Worm (Caenorhabditis elegans) whole organism, late embryonic: ENCODE results near the gene srv-12.

ENCODE experiments used
- K02D7.2 ChIP-seq: sonication (generic microtip); optimal IDR thresholded peaks from 2 replicates; lab custom pipeline; 2017; ENCODE audit warnings: mild to moderate bottlenecking, missing genetic modification characterization, missing compliant biosample characterization
- K09A11.1 ChIP-seq: sonication (generic microtip); optimal IDR thresholded peaks from 2 replicates; lab custom pipeline; 2017; ENCODE audit warnings: antibody characterized with exemption, mild to moderate bottlenecking, missing genetic modification characterization, missing compliant biosample characterization; ENCODE audit not compliant: insufficient read depth
- ahr-1 ChIP-seq: sonication (generic microtip); optimal IDR thresholded peaks from 2 replicates; lab custom pipeline; 2016; ENCODE audit warnings: missing genetic modification characterization, missing compliant biosample characterization
- ama-1 ChIP-seq: fragments of 150-350 bp; optimal IDR thresholded peaks from 2 replicates; lab custom pipeline; 2014
- ceh-14 ChIP-seq: sonication (generic microtip); optimal IDR thresholded peaks from 2 replicates; lab custom pipeline; 2016; ENCODE audit warnings: missing genotype, missing genetic modification characterization, missing compliant biosample characterization
- ceh-22 ChIP-seq: sonication (generic microtip); optimal IDR thresholded peaks from 2 replicates; lab custom pipeline; 2017; ENCODE audit warnings: missing biosample characterization, missing genetic modification characterization
- ceh-30 ChIP-seq: fragments of 150-350 bp; optimal IDR thresholded peaks from 2 replicates; lab custom pipeline; 2014; ENCODE audit warnings: missing biosample characterization, missing genetic modification characterization
- ceh-31 ChIP-seq: sonication (generic microtip); optimal IDR thresholded peaks from 2 replicates; lab custom pipeline; 2016; ENCODE audit warnings: missing genetic modification characterization, missing compliant biosample characterization
- ceh-6 ChIP-seq: fragments of 200-800 bp; sonication (Bioruptor generic); optimal IDR thresholded peaks from 2 replicates; lab custom pipeline; 2018; ENCODE audit warnings: mild to moderate bottlenecking, missing genetic modification characterization, missing compliant biosample characterization
- che-1 ChIP-seq: sonication (generic microtip); optimal IDR thresholded peaks from 2 replicates; lab custom pipeline; 2016; ENCODE audit warnings: mild to moderate bottlenecking, missing genetic modification characterization, missing compliant biosample characterization
- dve-1 ChIP-seq: sonication (generic microtip); optimal IDR thresholded peaks from 2 replicates; lab custom pipeline; 2017; ENCODE audit warnings: antibody characterized with exemption, mild to moderate bottlenecking, missing genetic modification characterization, missing compliant biosample characterization
- elt-4 ChIP-seq: sonication (generic microtip); optimal IDR thresholded peaks from 2 replicates; lab custom pipeline; 2016; ENCODE audit warnings: missing genetic modification characterization, missing compliant biosample characterization
- ets-4 ChIP-seq: sonication (generic microtip); optimal IDR thresholded peaks from 2 replicates; lab custom pipeline; 2016; ENCODE audit warnings: missing genetic modification characterization, missing compliant biosample characterization
- fkh-10 ChIP-seq: fragments of 150-350 bp; optimal IDR thresholded peaks from 2 replicates; lab custom pipeline; 2014; ENCODE audit warnings: missing biosample characterization, missing genetic modification reagents, missing genetic modification characterization
- fkh-6 ChIP-seq: sonication (generic microtip); optimal IDR thresholded peaks from 2 replicates; lab custom pipeline; 2016; ENCODE audit warnings: missing genetic modification characterization, missing compliant biosample characterization
- gmeb-2 ChIP-seq: sonication (generic microtip); optimal IDR thresholded peaks from 2 replicates; lab custom pipeline; 2016; ENCODE audit warnings: missing genetic modification characterization, inconsistent platforms, missing compliant biosample characterization
- hlh-6 ChIP-seq: sonication (generic microtip); optimal IDR thresholded peaks from 2 replicates; lab custom pipeline; 2016; ENCODE audit warnings: missing genotype, missing genetic modification characterization, missing compliant biosample characterization
- hlh-8 ChIP-seq: sonication (generic microtip); optimal IDR thresholded peaks from 2 replicates; lab custom pipeline; 2016; ENCODE audit warnings: missing genotype, missing genetic modification characterization, missing compliant biosample characterization
- lim-6 ChIP-seq: sonication (generic microtip); optimal IDR thresholded peaks from 2 replicates; lab custom pipeline; 2016; ENCODE audit warnings: missing genetic modification characterization, missing compliant biosample characterization
- madf-2 ChIP-seq: sonication (generic microtip); optimal IDR thresholded peaks from 2 replicates; lab custom pipeline; 2017; ENCODE audit warnings: missing genetic modification characterization, missing compliant biosample characterization
- pag-3 ChIP-seq: sonication (generic microtip); optimal IDR thresholded peaks from 2 replicates; lab custom pipeline; 2016; ENCODE audit warnings: missing compliant biosample characterization, missing genetic modification characterization, borderline replicate concordance
- pax-1 ChIP-seq: fragments of 150-350 bp; optimal IDR thresholded peaks from 2 replicates; lab custom pipeline; 2014; ENCODE audit warnings: missing biosample characterization, missing genetic modification characterization
- pha-4 ChIP-seq: fragments of 150-350 bp; optimal IDR thresholded peaks from 2 replicates; lab custom pipeline; 2018; ENCODE audit warnings: missing biosample characterization, missing genetic modification reagents, missing genetic modification characterization
- pqm-1 ChIP-seq: sonication (generic microtip); optimal IDR thresholded peaks from 2 replicates; lab custom pipeline; 2016; ENCODE audit warnings: missing genetic modification characterization, missing compliant biosample characterization
- rnt-1 ChIP-seq: sonication (generic microtip); optimal IDR thresholded peaks from 2 replicates; lab custom pipeline; 2016; ENCODE audit warnings: missing genetic modification characterization, missing compliant biosample characterization
- sox-2 ChIP-seq: fragments of 200-800 bp; sonication (Bioruptor generic); IDR thresholded peaks from 2 replicates; pipeline ENCODE4 v1.3.6; 2022; ENCODE audit warnings: missing genetic modification reagents, missing genetic modification characterization, missing compliant biosample characterization
- sox-4 ChIP-seq: sonication (generic microtip); optimal IDR thresholded peaks from 2 replicates; lab custom pipeline; 2017; ENCODE audit warnings: mild to moderate bottlenecking, missing genetic modification characterization, inconsistent platforms, missing compliant biosample characterization
- syd-9 ChIP-seq: sonication (generic microtip); optimal IDR thresholded peaks from 2 replicates; lab custom pipeline; 2016; ENCODE audit warnings: mild to moderate bottlenecking, missing genetic modification characterization, moderate library complexity, missing compliant biosample characterization
- tbx-2 ChIP-seq: sonication (generic microtip); optimal IDR thresholded peaks from 2 replicates; lab custom pipeline; 2016; ENCODE audit warnings: missing genetic modification characterization, missing compliant biosample characterization
- tbx-7 ChIP-seq: sonication (generic microtip); optimal IDR thresholded peaks from 2 replicates; lab custom pipeline; 2016; ENCODE audit warnings: missing genotype, missing genetic modification characterization, missing compliant biosample characterization
- ttx-3 ChIP-seq: sonication (generic microtip); optimal IDR thresholded peaks from 2 replicates; lab custom pipeline; 2016; ENCODE audit warnings: missing genetic modification reagents, missing genetic modification characterization, missing compliant biosample characterization
- unc-3 ChIP-seq, 2 experiments: fragments of 200-800 bp in 1 of 2; sonication (Bioruptor generic) in 1 of 2; sonication (generic microtip) in 1 of 2; conservative IDR thresholded peaks in 1 of 2; optimal IDR thresholded peaks in 1 of 2; 2 replicates each; pipeline versions ENCODE4 v1.3.6 to Lab custom; 2016 to 2022; ENCODE audit warnings: missing compliant biosample characterization in 2 of 2, missing genetic modification characterization in 2 of 2, missing genetic modification reagents in 1 of 2
- zip-5 ChIP-seq: sonication (generic microtip); optimal IDR thresholded peaks from 2 replicates; lab custom pipeline; 2016; ENCODE audit warnings: missing genetic modification characterization, missing compliant biosample characterization
- ztf-16 ChIP-seq: sonication (generic microtip); optimal IDR thresholded peaks from 2 replicates; lab custom pipeline; 2017; ENCODE audit warnings: missing genetic modification characterization, missing compliant biosample characterization

Gene srv-12

ce11 chrIV:10075899-10076298 lies 22.4 kb upstream of the srv-12 start, which contains the start of gene W01B6.5:
Gene W01B6.5 (plus strand): TSS chrIV:10076199.
- no peak for TF ChIP-seq ceh-22
- no peak for TF ChIP-seq pqm-1 (tag; lab: Kevin White, UChicago)
- TF ChIP-seq syd-9 (tag; lab: Kevin White, UChicago): no peak
- no peak for TF ChIP-seq K02D7.2 (tag; lab: Kevin White, UChicago)
- no peak for TF ChIP-seq K09A11.1 (tag; lab: Kevin White, UChicago)
- no peak for TF ChIP-seq ahr-1 (tag; lab: Kevin White, UChicago)
- no peak for TF ChIP-seq fkh-6
- no peak for TF ChIP-seq ceh-30 (tag; lab: Kevin White, UChicago)
- no peak for TF ChIP-seq ceh-14 (tag; lab: Kevin White, UChicago)
- no peak for TF ChIP-seq pha-4 (tag; lab: Kevin White, UChicago)
- no peak for TF ChIP-seq hlh-8 (tag; lab: Kevin White, UChicago)
- TF ChIP-seq gmeb-2 (tag; lab: Kevin White, UChicago): no peak
- no peak for TF ChIP-seq dve-1 (tag; lab: Kevin White, UChicago)
- no peak for TF ChIP-seq ama-1

ce11 chrIV:10075034-10075510 lies 21.6 kb upstream of the srv-12 start, which contains the start of the genes ttbk-4 and W01B6.4:
Gene ttbk-4 (minus strand): TSS chrIV:10075134.
Gene W01B6.4 (plus strand): TSS chrIV:10075460.
- TF ChIP-seq ama-1: no peak
- no peak for TF ChIP-seq dve-1 (tag; lab: Kevin White, UChicago)
- TF ChIP-seq zip-5 (tag; lab: Kevin White, UChicago): no peak
- TF ChIP-seq fkh-10 (GFP tag; lab: Kevin White, UChicago): no peak
- TF ChIP-seq hlh-6 (tag; lab: Kevin White, UChicago): no peak
- TF ChIP-seq pag-3 (tag; lab: Kevin White, UChicago): no peak
- no peak for TF ChIP-seq tbx-7 (tag; lab: Kevin White, UChicago)
- no peak for TF ChIP-seq lim-6 (tag; lab: Kevin White, UChicago)
- no peak for TF ChIP-seq ceh-31 (tag; lab: Kevin White, UChicago)
- TF ChIP-seq elt-4 (tag; lab: Kevin White, UChicago): no peak
- no peak for TF ChIP-seq ztf-16 (tag; lab: Kevin White, UChicago)
- no peak for TF ChIP-seq tbx-2 (tag; lab: Kevin White, UChicago)
- TF ChIP-seq ceh-6 (GFP tag; lab: Kevin White, UChicago): no peak
- no peak for TF ChIP-seq ets-4 (tag; lab: Kevin White, UChicago)
- TF ChIP-seq che-1 (tag; lab: Kevin White, UChicago): no peak
- TF ChIP-seq ttx-3 (tag; lab: Kevin White, UChicago): no peak

ce11 chrIV:10072527-10072926 lies 19.1 kb upstream of the srv-12 start, which contains the start of gene W01B6.3:
Gene W01B6.3 (minus strand): TSS chrIV:10072627.
- TF ChIP-seq rnt-1 (tag; lab: Kevin White, UChicago): no peak
- no peak for TF ChIP-seq hlh-6 (tag; lab: Kevin White, UChicago)
- TF ChIP-seq ahr-1 (tag; lab: Kevin White, UChicago): no peak
- TF ChIP-seq unc-3 (GFP tag; conservative IDR thresholded peaks at IDR 0.05; lab: Robert Waterston, UW): no peak
- TF ChIP-seq unc-3 (tag; optimal IDR thresholded peaks at IDR 0.05; lab: Kevin White, UChicago): no peak
- TF ChIP-seq ceh-22: no peak
- TF ChIP-seq ceh-30 (tag; lab: Kevin White, UChicago): no peak
- no peak for TF ChIP-seq pax-1
- TF ChIP-seq madf-2 (tag; lab: Kevin White, UChicago): no peak

ce11 chrIV:10068266-10068665 lies 14.8 kb upstream of the srv-12 start:
- TF ChIP-seq sox-2 (GFP tag; lab: Robert Waterston, UW) (no peak), ceh-6 (GFP tag; lab: Kevin White, UChicago) (no peak), sox-4 (tag; lab: Kevin White, UChicago) (no peak), pha-4 (tag; lab: Kevin White, UChicago) (no peak), pqm-1 (tag; lab: Kevin White, UChicago) (no peak)
